Worm (Caenorhabditis elegans): ENCODE data around the gene srx-59.

The srx-59 gene

ce11 chrV:6971567-6971966, at the start of gene srx-59:
Gene srx-59, plus strand, starts transcription at chrV:6971867.
- no peak for TF ChIP-seq unc-55 (GFP tag; optimal IDR thresholded peaks at IDR 0.05)
- no peak for TF ChIP-seq ama-1 (optimal IDR thresholded peaks at IDR 0.05)
- no peak for TF ChIP-seq nhr-10 (tag; optimal IDR thresholded peaks at IDR 0.05)
- TF ChIP-seq mbf-1 (tag; optimal IDR thresholded peaks at IDR 0.05): no peak
- no peak for TF ChIP-seq nhr-129 (tag; optimal IDR thresholded peaks at IDR 0.05)
- no peak for TF ChIP-seq dmd-4 (tag; optimal IDR thresholded peaks at IDR 0.05)
- TF ChIP-seq mab-5 (tag; optimal IDR thresholded peaks at IDR 0.05): no peak

ce11 chrV:6926633-6927032, 45.0 kb upstream of the srx-59 start:
- no peak for TF ChIP-seq ceh-16 (tag; optimal IDR thresholded peaks at IDR 0.05)

ce11 chrV:6928938-6929337, 42.7 kb upstream of the srx-59 start, which contains the start of gene unc-68:
Gene unc-68, minus strand, starts transcription at chrV:6929038.
- TF ChIP-seq aly-2 (tag; optimal IDR thresholded peaks at IDR 0.05) (no peak), gmeb-1 (tag; optimal IDR thresholded peaks at IDR 0.05) (no peak), egl-27 (tag; optimal IDR thresholded peaks at IDR 0.05) (no peak), nhr-77 (tag; optimal IDR thresholded peaks at IDR 0.05) (no peak), mab-5 (tag; optimal IDR thresholded peaks at IDR 0.05) (no peak), mbf-1 (tag; optimal IDR thresholded peaks at IDR 0.05) (no peak)

ce11 chrV:6930284-6930683, 41.4 kb upstream of the srx-59 start:
- TF ChIP-seq F13H6.1 (tag; optimal IDR thresholded peaks at IDR 0.05) (peak; percentile 44), unc-39 (tag; optimal IDR thresholded peaks at IDR 0.05) (no peak), unc-55 (GFP tag; optimal IDR thresholded peaks at IDR 0.05) (no peak), nhr-129 (tag; optimal IDR thresholded peaks at IDR 0.05) (peak; percentile 7), C34F6.9 (tag; optimal IDR thresholded peaks at IDR 0.05) (no peak), gmeb-1 (tag; optimal IDR thresholded peaks at IDR 0.05) (no peak), elt-3 (tag; optimal IDR thresholded peaks at IDR 0.05) (no peak), elt-1 (tag; optimal IDR thresholded peaks at IDR 0.05) (no peak), sma-9 (GFP tag; optimal IDR thresholded peaks at IDR 0.05) (peak; percentile 36), sma-9 (tag; optimal IDR thresholded peaks at IDR 0.05) (no peak), dmd-4 (tag; optimal IDR thresholded peaks at IDR 0.05) (no peak)

- no peak for TF ChIP-seq ama-1 (optimal IDR thresholded peaks at IDR 0.05)
- TF ChIP-seq nhr-129 (tag; optimal IDR thresholded peaks at IDR 0.05): no peak
- no peak for TF ChIP-seq elt-1 (tag; optimal IDR thresholded peaks at IDR 0.05)
- TF ChIP-seq dmd-4 (tag; optimal IDR thresholded peaks at IDR 0.05): no peak
- no peak for TF ChIP-seq lin-11 (tag; optimal IDR thresholded peaks at IDR 0.05)
- TF ChIP-seq R02D3.7 (tag; optimal IDR thresholded peaks at IDR 0.05): no peak
- no peak for TF ChIP-seq sma-9 (GFP tag; optimal IDR thresholded peaks at IDR 0.05)
- TF ChIP-seq sma-9 (tag; optimal IDR thresholded peaks at IDR 0.05): no peak
- TF ChIP-seq ztf-11 (tag; optimal IDR thresholded peaks at IDR 0.05): no peak
These were observed 37.5 kb upstream of the srx-59 start, which contains the start of gene lipl-6 for ce11 chrV:6934212-6934611. Gene lipl-6, minus strand, starts transcription at chrV:6934312.

ce11 chrV:6935878-6936277, 35.8 kb upstream of the srx-59 start, which contains the start of gene Y57E12B.10:
Gene Y57E12B.10, minus strand, starts transcription at chrV:6935978.
- TF ChIP-seq nhr-11 (tag; optimal IDR thresholded peaks at IDR 0.05) (no peak), blmp-1 (tag; optimal IDR thresholded peaks at IDR 0.05; ENCODE audit: insufficient read depth) (no peak), egl-27 (tag; optimal IDR thresholded peaks at IDR 0.05) (no peak), unc-62 (GFP tag; optimal IDR thresholded peaks at IDR 0.05) (no peak), lsy-2 (tag; optimal IDR thresholded peaks at IDR 0.05) (no peak), nhr-12 (tag; optimal IDR thresholded peaks at IDR 0.05) (no peak), aly-2 (tag; optimal IDR thresholded peaks at IDR 0.05) (no peak), nhr-21 (tag; optimal IDR thresholded peaks at IDR 0.05) (no peak), C34F6.9 (tag; optimal IDR thresholded peaks at IDR 0.05) (no peak), F13H6.1 (tag; optimal IDR thresholded peaks at IDR 0.05) (no peak), peb-1 (tag; optimal IDR thresholded peaks at IDR 0.05) (no peak), mbf-1 (tag; optimal IDR thresholded peaks at IDR 0.05) (no peak), ztf-11 (tag; optimal IDR thresholded peaks at IDR 0.05) (no peak), mdl-1 (tag; optimal IDR thresholded peaks at IDR 0.05) (no peak), nhr-10 (tag; optimal IDR thresholded peaks at IDR 0.05) (no peak), skn-1 (tag; optimal IDR thresholded peaks at IDR 0.05) (no peak), snpc-4 (tag; optimal IDR thresholded peaks at IDR 0.05) (no peak), nhr-6 (tag; optimal IDR thresholded peaks at IDR 0.05) (no peak), nhr-23 (tag; optimal IDR thresholded peaks at IDR 0.05) (no peak)

Data from whole organism, L2 larva.